Fruit fly (Drosophila melanogaster): ENCODE results near the gene CG14109.

The CG14109 gene

dm6 chr3L:13442400-13442799, 1.7 kb downstream of the CG14109 start, which contains the start of gene cmb (continued):
- TF ChIP-seq slp2 (GFP tag; optimal IDR thresholded peaks at IDR 0.05): no peak
- TF ChIP-seq rib (GFP tag; IDR thresholded peaks at IDR 0.05): no peak
- TF ChIP-seq lola (GFP tag; optimal IDR thresholded peaks at IDR 0.05): no peak
- TF ChIP-seq hbn (GFP tag; IDR thresholded peaks at IDR 0.05; ENCODE audit: partially characterized antibody): no peak
- TF ChIP-seq ham (GFP tag; IDR thresholded peaks at IDR 0.05): no peak
- TF ChIP-seq Med (GFP tag): peak; percentile 27
- TF ChIP-seq B-H1 (GFP tag; IDR thresholded peaks at IDR 0.05): no peak
- peak; percentile 69 for TF ChIP-seq CG9797 (GFP tag; optimal IDR thresholded peaks at IDR 0.05)
- no peak for TF ChIP-seq kay (GFP tag; optimal IDR thresholded peaks at IDR 0.05)
- peak; percentile 88 for TF ChIP-seq sqz (GFP tag; optimal IDR thresholded peaks at IDR 0.05)
- no peak for TF ChIP-seq crc (GFP tag; optimal IDR thresholded peaks at IDR 0.05)
- no peak for TF ChIP-seq CG15601 (tag; optimal IDR thresholded peaks at IDR 0.05)
- peak; percentile 26 for TF ChIP-seq CG17186 (GFP tag; optimal IDR thresholded peaks at IDR 0.05)
- no peak for TF ChIP-seq CG15269 (tag; optimal IDR thresholded peaks at IDR 0.05)
- peak; percentile 94 for TF ChIP-seq CG7928 (GFP tag; optimal IDR thresholded peaks at IDR 0.05)
- TF ChIP-seq CG2712 (tag; optimal IDR thresholded peaks at IDR 0.05): peak; percentile 47
- peak; percentile 38 for TF ChIP-seq CG17829 (tag; optimal IDR thresholded peaks at IDR 0.05)
- no peak for TF ChIP-seq bab2 (GFP tag; optimal IDR thresholded peaks at IDR 0.05)
- no peak for TF ChIP-seq CG13424 (tag; optimal IDR thresholded peaks at IDR 0.05)
- no peak for TF ChIP-seq CHES-1-like (GFP tag; optimal IDR thresholded peaks at IDR 0.05)
- TF ChIP-seq CG14710 (tag; optimal IDR thresholded peaks at IDR 0.05): peak; percentile 76
- no peak for TF ChIP-seq Stat92E (GFP tag; optimal IDR thresholded peaks at IDR 0.05)
- no peak for TF ChIP-seq Doc3 (GFP tag; IDR thresholded peaks at IDR 0.05; ENCODE audit: partially characterized antibody)
- TF ChIP-seq Tbp (GFP tag; optimal IDR thresholded peaks at IDR 0.05): no peak
- no peak for TF ChIP-seq Meics (GFP tag; optimal IDR thresholded peaks at IDR 0.05)
- no peak for TF ChIP-seq Sry-δ (GFP tag; optimal IDR thresholded peaks at IDR 0.05)
- no peak for TF ChIP-seq twi (tag; optimal IDR thresholded peaks at IDR 0.05)
- TF ChIP-seq CG18619 (GFP tag; optimal IDR thresholded peaks at IDR 0.05): no peak
- no peak for TF ChIP-seq CG1602 (GFP tag; optimal IDR thresholded peaks at IDR 0.05)
- peak; percentile 90 for TF ChIP-seq Drgx (GFP tag; IDR thresholded peaks at IDR 0.05)
- TF ChIP-seq CG3726 (GFP tag; IDR thresholded peaks at IDR 0.05): no peak
- TF ChIP-seq Hey (tag; optimal IDR thresholded peaks at IDR 0.05): no peak
- TF ChIP-seq trem (tag; optimal IDR thresholded peaks at IDR 0.05): peak; percentile 40
- no peak for TF ChIP-seq NC2β (GFP tag; optimal IDR thresholded peaks at IDR 0.05)
- peak in 1 of 2 experiments; percentile 95 for TF ChIP-seq bsh (GFP tag; optimal IDR thresholded peaks at IDR 0.05)
- no peak for TF ChIP-seq Atf6 (GFP tag; IDR thresholded peaks at IDR 0.05)
- TF ChIP-seq E2f1 (GFP tag; IDR thresholded peaks at IDR 0.05): no peak
- peak; percentile 38; the same call in 1 of the 2 replicates for TF ChIP-seq CG13287 (GFP tag; IDR thresholded peaks at IDR 0.05; ENCODE audit: partially characterized antibody)
- TF ChIP-seq CG15514 (GFP tag; optimal IDR thresholded peaks at IDR 0.05): peak; percentile 46
- TF ChIP-seq inv (GFP tag; IDR thresholded peaks at IDR 0.05; ENCODE audit: partially characterized antibody): no peak
- TF ChIP-seq gfzf (GFP tag; optimal IDR thresholded peaks at IDR 0.05): peak; percentile 55
- 0 out of 2 replicates have a peak, but pooled peaks have one; percentile 16 for TF ChIP-seq Scr (GFP tag; IDR thresholded peaks at IDR 0.05; ENCODE audit: partially characterized antibody)
- TF ChIP-seq CG32772 (GFP tag; IDR thresholded peaks at IDR 0.05): no peak
- no peak for TF ChIP-seq mam (GFP tag; optimal IDR thresholded peaks at IDR 0.05)
- no peak for TF ChIP-seq slou (GFP tag; optimal IDR thresholded peaks at IDR 0.05)
- no peak for TF ChIP-seq CG32532 (GFP tag; IDR thresholded peaks at IDR 0.05)
- no peak for TF ChIP-seq HLH3B (GFP tag; IDR thresholded peaks at IDR 0.05)
- TF ChIP-seq Mrtf (GFP tag; IDR thresholded peaks at IDR 0.05): no peak
- TF ChIP-seq nmo (GFP tag; optimal IDR thresholded peaks at IDR 0.05): peak; percentile 8
- TF ChIP-seq CG3163 (GFP tag; optimal IDR thresholded peaks at IDR 0.05): no peak
- peak; percentile 46 for TF ChIP-seq pzg (GFP tag; optimal IDR thresholded peaks at IDR 0.05)
